Worm (Caenorhabditis elegans) whole organism, L2 larva: ENCODE data around the gene srh-154.

ENCODE experiments used
- ama-1 ChIP-seq: fragments of 150-350 bp; optimal IDR thresholded peaks from 2 replicates; lab custom pipeline; 2018; ENCODE audit warnings: inconsistent platforms
- egl-27 ChIP-seq: sonication (generic microtip); optimal IDR thresholded peaks from 3 replicates; lab custom pipeline; 2017; ENCODE audit warnings: missing biosample characterization, missing genetic modification reagents, missing genetic modification characterization
- lin-39 ChIP-seq: fragments of 150-350 bp; optimal IDR thresholded peaks from 2 replicates; lab custom pipeline; 2014; ENCODE audit warnings: missing biosample characterization, missing genetic modification reagents, missing genetic modification characterization
- nhr-12 ChIP-seq: fragments of 150-350 bp; optimal IDR thresholded peaks from 2 replicates; lab custom pipeline; 2014; ENCODE audit warnings: missing biosample characterization, missing genetic modification characterization
- nhr-129 ChIP-seq: fragments of 150-350 bp; optimal IDR thresholded peaks from 2 replicates; lab custom pipeline; 2014; ENCODE audit warnings: missing biosample characterization, missing genetic modification characterization
- nhr-23 ChIP-seq: fragments of 150-350 bp; optimal IDR thresholded peaks from 2 replicates; lab custom pipeline; 2014; ENCODE audit warnings: missing biosample characterization, missing genetic modification reagents, missing genetic modification characterization
- nhr-25 ChIP-seq: fragments of 150-350 bp; sonication (generic microtip); optimal IDR thresholded peaks from 3 replicates; lab custom pipeline; 2014; ENCODE audit warnings: missing biosample characterization, missing genetic modification characterization
- unc-62 ChIP-seq: fragments of 150-350 bp; optimal IDR thresholded peaks from 2 replicates; lab custom pipeline; 2014; ENCODE audit warnings: missing biosample characterization, missing genetic modification reagents, missing genetic modification characterization

ce11 chrV:17471564-17471963 is 32.1 kb downstream of the srh-154 start, which contains the start of gene srh-235:
- no peak for TF ChIP-seq egl-27 (tag; lab: Kevin White, UChicago)
- TF ChIP-seq nhr-129 (tag; lab: Kevin White, UChicago), result no peak
- no peak for TF ChIP-seq unc-62 (GFP tag; lab: Kevin White, UChicago)
- no peak for TF ChIP-seq nhr-25 (tag; lab: Kevin White, UChicago)
- no peak for TF ChIP-seq lin-39
- TF ChIP-seq nhr-12 (tag; lab: Kevin White, UChicago), result no peak
- TF ChIP-seq nhr-23 (tag; lab: Kevin White, UChicago), result no peak
- TF ChIP-seq ama-1 (lab: Kevin White, UChicago), result no peak
